Worm (Caenorhabditis elegans) whole organism, L1 larva: ENCODE measurements around the gene T09F3.2.

Source experiments
- C34B4.2 ChIP-seq: sonication (generic microtip); optimal IDR thresholded peaks from 2 replicates; lab custom pipeline; 2017; ENCODE audit warnings: mild to moderate bottlenecking, missing genetic modification characterization, missing compliant biosample characterization
- F16B12.6 ChIP-seq: fragments of 150-350 bp; optimal IDR thresholded peaks from 2 replicates; lab custom pipeline; 2014; ENCODE audit warnings: missing biosample characterization, missing genetic modification characterization
- Y116A8C.19 ChIP-seq: sonication (generic microtip); optimal IDR thresholded peaks from 2 replicates; lab custom pipeline; 2016; ENCODE audit warnings: missing compliant biosample characterization, missing genetic modification characterization, borderline replicate concordance
- aly-2 ChIP-seq: fragments of 150-350 bp; optimal IDR thresholded peaks from 2 replicates; lab custom pipeline; 2014; ENCODE audit warnings: missing biosample characterization, missing genetic modification characterization
- ama-1 ChIP-seq: fragments of 150-350 bp; optimal IDR thresholded peaks from 2 replicates; lab custom pipeline; 2014
- blmp-1 ChIP-seq: fragments of 150-350 bp; optimal IDR thresholded peaks from 2 replicates; lab custom pipeline; 2014; ENCODE audit warnings: missing biosample characterization, missing genetic modification characterization
- ceh-8 ChIP-seq: fragments of 200-800 bp; sonication (Bioruptor generic); optimal IDR thresholded peaks from 2 replicates; lab custom pipeline; 2018; ENCODE audit warnings: mild to moderate bottlenecking, missing genetic modification characterization, moderate library complexity, missing compliant biosample characterization
- ceh-82 ChIP-seq, 3 experiments: fragments of 150-350 bp in 1 of 3; sonication (generic microtip) in 2 of 3; optimal IDR thresholded peaks; 2 replicates each; lab custom pipeline; 2014 to 2017; ENCODE audit warnings: missing biosample characterization in 3 of 3, missing genetic modification characterization in 3 of 3
- ceh-88 ChIP-seq: fragments of 200-800 bp; sonication (Bioruptor generic); IDR thresholded peaks from 2 replicates; pipeline ENCODE4 v1.3.6; 2022; ENCODE audit warnings: missing genetic modification characterization, missing compliant biosample characterization
- ceh-90 ChIP-seq: sonication (generic microtip); optimal IDR thresholded peaks from 2 replicates; lab custom pipeline; 2016; ENCODE audit warnings: missing genetic modification characterization, missing compliant biosample characterization
- ces-1 ChIP-seq: fragments of 150-350 bp; optimal IDR thresholded peaks from 2 replicates; lab custom pipeline; 2014; ENCODE audit warnings: missing biosample characterization, missing genetic modification reagents, missing genetic modification characterization
- efl-1 ChIP-seq, 4 experiments: fragments of 150-350 bp; optimal IDR thresholded peaks in 3 of 4; peaks in 1 of 4; 1 replicate in 1 of 4; 2 replicates in 3 of 4; lab custom pipeline; 2014; ENCODE audit warnings: missing biosample characterization in 2 of 4, missing genetic modification characterization in 2 of 4, missing genetic modification reagents in 2 of 4
- efl-3 ChIP-seq: fragments of 200-800 bp; sonication (Bioruptor generic); optimal IDR thresholded peaks from 2 replicates; lab custom pipeline; 2018; ENCODE audit warnings: mild to moderate bottlenecking, missing genetic modification characterization, missing compliant biosample characterization
- elt-3 ChIP-seq, 6 experiments: fragments of 150-350 bp in 1 of 6; sonication (generic microtip); optimal IDR thresholded peaks; 2 replicates each; lab custom pipeline; 2017 to 2018; ENCODE audit warnings: missing biosample characterization in 6 of 6, missing genetic modification characterization in 6 of 6, inconsistent platforms in 1 of 6
- ets-5 ChIP-seq: fragments of 200-800 bp; sonication (Bioruptor generic); IDR thresholded peaks from 2 replicates; pipeline ENCODE4 v1.3.6; 2022; ENCODE audit warnings: missing genetic modification characterization, missing compliant biosample characterization
- fkh-8 ChIP-seq: sonication (generic microtip); optimal IDR thresholded peaks from 2 replicates; lab custom pipeline; 2016; ENCODE audit warnings: mild to moderate bottlenecking, missing genetic modification characterization, missing compliant biosample characterization
- hpl-2 ChIP-seq: fragments of 150-350 bp; optimal IDR thresholded peaks from 2 replicates; lab custom pipeline; 2014; ENCODE audit warnings: missing biosample characterization, missing genetic modification reagents, missing genetic modification characterization
- irx-1 ChIP-seq: sonication (generic microtip); optimal IDR thresholded peaks from 2 replicates; lab custom pipeline; 2016; ENCODE audit warnings: missing genetic modification characterization, missing compliant biosample characterization
- isw-1 ChIP-seq: fragments of 200-800 bp; sonication (Bioruptor generic); IDR thresholded peaks from 2 replicates; pipeline ENCODE4 v1.3.6; 2022; ENCODE audit warnings: missing genetic modification characterization, missing compliant biosample characterization
- lin-14 ChIP-seq: fragments of 200-800 bp; sonication (Bioruptor generic); optimal IDR thresholded peaks from 2 replicates; lab custom pipeline; 2018; ENCODE audit warnings: mild to moderate bottlenecking, missing genetic modification characterization, moderate library complexity, missing compliant biosample characterization
- lin-35 ChIP-seq, 2 experiments: fragments of 150-350 bp; optimal IDR thresholded peaks; 2 replicates each; lab custom pipeline; 2014; ENCODE audit warnings: missing biosample characterization in 2 of 2, missing genetic modification characterization in 2 of 2, missing genetic modification reagents in 2 of 2
- lir-3 ChIP-seq: sonication (generic microtip); optimal IDR thresholded peaks from 2 replicates; lab custom pipeline; 2016; ENCODE audit warnings: mild to moderate bottlenecking, missing genetic modification characterization, moderate library complexity, missing compliant biosample characterization; ENCODE audit not compliant: poor library complexity
- mab-9 ChIP-seq: fragments of 200-800 bp; sonication (Bioruptor generic); IDR thresholded peaks from 2 replicates; pipeline ENCODE4 v1.3.6; 2022; ENCODE audit warnings: missing genetic modification reagents, missing genetic modification characterization, missing compliant biosample characterization
- mdl-1 ChIP-seq, 2 experiments: fragments of 150-350 bp; optimal IDR thresholded peaks; 2 replicates each; lab custom pipeline; 2014 to 2017; ENCODE audit warnings: missing biosample characterization in 2 of 2, missing genetic modification characterization in 2 of 2, inconsistent platforms in 1 of 2
- nhr-19 ChIP-seq: fragments of 200-800 bp; sonication (Bioruptor generic); conservative IDR thresholded peaks from 2 replicates; pipeline ENCODE4 v1.3.6; 2022; ENCODE audit warnings: missing genetic modification characterization, missing compliant biosample characterization
- nhr-237 ChIP-seq: fragments of 150-350 bp; optimal IDR thresholded peaks from 2 replicates; lab custom pipeline; 2014; ENCODE audit warnings: missing biosample characterization, missing genetic modification characterization
- nhr-71 ChIP-seq: sonication (generic microtip); optimal IDR thresholded peaks from 2 replicates; lab custom pipeline; 2016; ENCODE audit warnings: mild to moderate bottlenecking, missing genetic modification characterization, moderate library complexity, missing compliant biosample characterization
- nhr-76 ChIP-seq: sonication (generic microtip); optimal IDR thresholded peaks from 2 replicates; lab custom pipeline; 2017; ENCODE audit warnings: missing biosample characterization, missing genetic modification characterization
- nhr-77 ChIP-seq: fragments of 150-350 bp; optimal IDR thresholded peaks from 2 replicates; lab custom pipeline; 2014; ENCODE audit warnings: missing biosample characterization, missing genetic modification characterization
- nhr-84 ChIP-seq: sonication (generic microtip); optimal IDR thresholded peaks from 2 replicates; lab custom pipeline; 2017; ENCODE audit warnings: missing biosample characterization, missing genetic modification characterization
- nhr-90 ChIP-seq: sonication (generic microtip); optimal IDR thresholded peaks from 2 replicates; lab custom pipeline; 2016; ENCODE audit warnings: mild to moderate bottlenecking, missing genetic modification characterization, missing compliant biosample characterization; ENCODE audit not compliant: poor library complexity
- pax-3 ChIP-seq: fragments of 200-800 bp; sonication (Bioruptor generic); optimal IDR thresholded peaks from 2 replicates; lab custom pipeline; 2018; ENCODE audit warnings: mild to moderate bottlenecking, missing genetic modification characterization, moderate library complexity, missing compliant biosample characterization
- pqm-1 ChIP-seq: sonication (generic microtip); optimal IDR thresholded peaks from 3 replicates; lab custom pipeline; 2017; ENCODE audit warnings: missing biosample characterization, missing genetic modification characterization
- rnt-1 ChIP-seq: sonication (generic microtip); optimal IDR thresholded peaks from 2 replicates; lab custom pipeline; 2016; ENCODE audit warnings: mild to moderate bottlenecking, missing genetic modification characterization, moderate library complexity, missing compliant biosample characterization
- sox-4 ChIP-seq: sonication (generic microtip); optimal IDR thresholded peaks from 2 replicates; lab custom pipeline; 2016; ENCODE audit warnings: missing genetic modification characterization, missing compliant biosample characterization
- sptf-1 ChIP-seq: fragments of 150-350 bp; optimal IDR thresholded peaks from 2 replicates; lab custom pipeline; 2014; ENCODE audit warnings: missing biosample characterization, missing genetic modification characterization
- sup-37 ChIP-seq: fragments of 200-800 bp; sonication (Bioruptor generic); optimal IDR thresholded peaks from 2 replicates; lab custom pipeline; 2018; ENCODE audit warnings: mild to moderate bottlenecking, missing genetic modification characterization, missing compliant biosample characterization
- swsn-7 ChIP-seq: sonication (generic microtip); optimal IDR thresholded peaks from 2 replicates; lab custom pipeline; 2016; ENCODE audit warnings: missing genetic modification characterization, missing compliant biosample characterization
- tbx-2 ChIP-seq: sonication (generic microtip); optimal IDR thresholded peaks from 2 replicates; lab custom pipeline; 2016; ENCODE audit warnings: missing genetic modification characterization, missing compliant biosample characterization
- unc-130 ChIP-seq: fragments of 150-350 bp; optimal IDR thresholded peaks from 2 replicates; lab custom pipeline; 2017; ENCODE audit warnings: missing biosample characterization, missing genetic modification characterization, inconsistent platforms
- unc-30 ChIP-seq: sonication (generic microtip); optimal IDR thresholded peaks from 2 replicates; lab custom pipeline; 2017; ENCODE audit warnings: missing biosample characterization, missing genetic modification characterization
- unc-62 ChIP-seq: fragments of 150-350 bp; optimal IDR thresholded peaks from 2 replicates; lab custom pipeline; 2014; ENCODE audit warnings: missing biosample characterization, missing genetic modification reagents, missing genetic modification characterization
- unc-86 ChIP-seq: sonication (generic microtip); optimal IDR thresholded peaks from 2 replicates; lab custom pipeline; 2016; ENCODE audit warnings: missing genetic modification characterization, missing compliant biosample characterization
- unc-98 ChIP-seq: fragments of 200-800 bp; sonication (Bioruptor generic); IDR thresholded peaks from 2 replicates; pipeline ENCODE4 v1.3.6; 2022; ENCODE audit warnings: missing genetic modification characterization, missing compliant biosample characterization
- vab-15 ChIP-seq: sonication (generic microtip); optimal IDR thresholded peaks from 2 replicates; lab custom pipeline; 2017; ENCODE audit warnings: missing genotype, mild to moderate bottlenecking, missing genetic modification characterization, missing compliant biosample characterization
- xbp-1 ChIP-seq: sonication (generic microtip); optimal IDR thresholded peaks from 2 replicates; lab custom pipeline; 2016; ENCODE audit warnings: missing genetic modification characterization, missing compliant biosample characterization
- zip-4 ChIP-seq: fragments of 200-800 bp; sonication (Bioruptor generic); optimal IDR thresholded peaks from 2 replicates; lab custom pipeline; 2018; ENCODE audit warnings: mild to moderate bottlenecking, missing genetic modification characterization, moderate library complexity, missing compliant biosample characterization
- ztf-4 ChIP-seq: fragments of 150-350 bp; optimal IDR thresholded peaks from 2 replicates; lab custom pipeline; 2014; ENCODE audit warnings: missing biosample characterization, missing genetic modification characterization

Gene T09F3.2

ce11 chrII:10384680-10385383, 6.1 kb upstream of the T09F3.2 start, which contains the start of gene ztf-27 (continued):
- TF ChIP-seq lin-14 (GFP tag; lab: Kevin White, UChicago) = peak; percentile 69
- TF ChIP-seq, all 84 proteins: peak for 21

DNA sequence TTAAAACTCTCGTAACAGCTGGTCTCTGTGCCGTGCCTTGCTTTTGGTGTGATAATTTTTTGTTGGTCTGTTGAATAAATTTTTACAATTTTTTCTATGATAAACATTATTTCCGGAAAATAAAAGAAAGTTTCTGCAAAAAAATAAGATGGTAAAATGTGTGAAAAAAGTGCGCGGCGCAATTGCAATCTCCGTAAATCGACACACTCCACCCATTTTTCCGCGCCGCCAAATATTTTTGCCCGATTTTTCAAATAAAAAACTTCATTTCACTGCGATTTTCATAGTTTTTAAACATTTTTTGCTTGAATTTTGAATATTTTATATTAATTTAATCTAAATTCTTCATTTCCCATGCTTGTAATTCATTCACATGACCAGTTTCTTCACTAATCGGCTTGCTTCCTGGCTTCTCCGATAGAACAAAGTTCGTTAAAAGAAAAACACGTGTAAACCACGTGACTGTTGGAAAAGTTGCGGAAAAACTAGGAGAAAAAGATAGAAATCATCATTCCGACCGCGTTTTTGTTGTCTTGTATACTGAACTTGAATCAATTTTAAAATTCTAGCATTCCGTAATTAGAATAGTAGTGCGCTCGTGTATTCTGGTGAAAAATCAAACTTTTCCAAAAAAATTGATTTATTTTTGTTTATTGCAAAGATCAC, 2.8 kb upstream of the T09F3.2 start:
- no peak for TF ChIP-seq nhr-84
- TF ChIP-seq hpl-2 = no peak
- TF ChIP-seq nhr-237 (tag; lab: Kevin White, UChicago) = no peak
- peak; percentile 65 for TF ChIP-seq lir-3 (tag; lab: Kevin White, UChicago)
- peak in 1 of 2 experiments; percentile 44 for TF ChIP-seq mdl-1 (tag; optimal IDR thresholded peaks at IDR 0.05; lab: Kevin White, UChicago)
- TF ChIP-seq fkh-8 (tag; lab: Kevin White, UChicago) = peak; percentile 63
- TF ChIP-seq unc-30 (tag; lab: Kevin White, UChicago) = no peak
- TF ChIP-seq unc-98 (GFP tag; lab: Robert Waterston, UW) = no peak
- peak; percentile 66 for TF ChIP-seq unc-86 (tag; lab: Kevin White, UChicago)
- TF ChIP-seq irx-1 (tag; lab: Kevin White, UChicago) = peak; percentile 49
- peak; percentile 52 for TF ChIP-seq isw-1 (GFP tag; lab: Robert Waterston, UW)
- TF ChIP-seq zip-4 = peak; percentile 19
- TF ChIP-seq rnt-1 (tag; lab: Kevin White, UChicago) = peak; percentile 73
- TF ChIP-seq F16B12.6 (tag; lab: Kevin White, UChicago) = no peak
- TF ChIP-seq sox-4 (tag; lab: Kevin White, UChicago) = no peak
- TF ChIP-seq vab-15 = no peak
- no peak for TF ChIP-seq unc-62 (GFP tag; lab: Kevin White, UChicago)
- peak; percentile 85 for TF ChIP-seq lin-14 (GFP tag; lab: Kevin White, UChicago)
- TF ChIP-seq sup-37 (GFP tag; lab: Kevin White, UChicago) = peak; percentile 13
- TF ChIP-seq C34B4.2 (tag; lab: Kevin White, UChicago) = no peak
- TF ChIP-seq ztf-4 = no peak
- TF ChIP-seq sptf-1 (tag; lab: Kevin White, UChicago) = no peak
- TF ChIP-seq nhr-76 (tag; lab: Kevin White, UChicago) = no peak
- TF ChIP-seq ceh-90 (tag; lab: Kevin White, UChicago) = no peak
- TF ChIP-seq xbp-1 = peak; percentile 73
- TF ChIP-seq elt-3 (tag; optimal IDR thresholded peaks at IDR 0.05; lab: Kevin White, UChicago) = peak in 2 of 6 experiments; percentile 0 to 56
- TF ChIP-seq mab-9 = peak; percentile 51; the same call in 1 of the 2 replicates
- TF ChIP-seq nhr-77 (tag; lab: Kevin White, UChicago) = peak; percentile 37
- peak; percentile 82 for TF ChIP-seq nhr-19 (GFP tag; lab: Robert Waterston, UW)
- TF ChIP-seq tbx-2 (tag; lab: Kevin White, UChicago) = peak; percentile 69
- TF ChIP-seq nhr-71 (tag; lab: Kevin White, UChicago) = peak; percentile 86
- no peak for TF ChIP-seq Y116A8C.19 (tag; lab: Kevin White, UChicago)
- peak; percentile 56 for TF ChIP-seq blmp-1 (tag; lab: Kevin White, UChicago)
- TF ChIP-seq efl-1 (optimal IDR thresholded peaks at IDR 0.05; lab: Kevin White, UChicago) = peak; percentile 45 to 73
- TF ChIP-seq efl-1 (GFP tag; optimal IDR thresholded peaks at IDR 0.05 in 1 of 2; lab: Kevin White, UChicago) = peak; percentile 66 to 96
- TF ChIP-seq ceh-8 (GFP tag; lab: Kevin White, UChicago) = no peak
- TF ChIP-seq unc-130 = peak; percentile 46
- peak; percentile 54 for TF ChIP-seq pax-3 (tag; lab: Kevin White, UChicago)
- TF ChIP-seq aly-2 = no peak
- TF ChIP-seq ceh-82 (tag; optimal IDR thresholded peaks at IDR 0.05; lab: Kevin White, UChicago) = peak; percentile 70 to 76 (median 73)
- TF ChIP-seq pqm-1 = no peak
- peak; percentile 16 for TF ChIP-seq ama-1 (lab: Kevin White, UChicago)
- peak; percentile 70 for TF ChIP-seq nhr-90 (tag; lab: Kevin White, UChicago)
- no peak for TF ChIP-seq efl-3
- no peak for TF ChIP-seq ces-1 (GFP tag; lab: Kevin White, UChicago)
- no peak for TF ChIP-seq ets-5 (GFP tag; lab: Robert Waterston, UW)
- TF ChIP-seq swsn-7 (tag; lab: Kevin White, UChicago) = peak; percentile 80
- TF ChIP-seq lin-35 (GFP tag; optimal IDR thresholded peaks at IDR 0.05; lab: Kevin White, UChicago) = peak; percentile 57 to 76
- TF ChIP-seq ceh-88 = 0 out of 2 replicates have a peak, but pooled peaks have one; percentile 20
